Fruit fly (Drosophila melanogaster): ENCODE data around the gene Obp99b.

The Obp99b gene

dm6 chr3R:29757681-29758080 lies 41.0 kb upstream of the Obp99b start:
- TF ChIP-seq Dif (GFP tag; optimal IDR thresholded peaks at IDR 0.05; ENCODE audit: partially characterized antibody) (no peak), jim (GFP tag; optimal IDR thresholded peaks at IDR 0.05) (no peak), Hnf4 (GFP tag; optimal IDR thresholded peaks at IDR 0.05) (no peak), foxo (GFP tag; optimal IDR thresholded peaks at IDR 0.05) (peak in 1 of 2 experiments; percentile 3), woc (GFP tag; optimal IDR thresholded peaks at IDR 0.05) (peak; percentile 17), Myc (optimal IDR thresholded peaks at IDR 0.05) (peak; percentile 1), CrebA (GFP tag; optimal IDR thresholded peaks at IDR 0.05; ENCODE audit: borderline replicate concordance) (no peak)

dm6 chr3R:29757226-29757625 lies 40.5 kb upstream of the Obp99b start:
- TF ChIP-seq HLH106 (tag; optimal IDR thresholded peaks at IDR 0.05) (no peak), Rel (GFP tag; optimal IDR thresholded peaks at IDR 0.05) (no peak), Rel (tag; optimal IDR thresholded peaks at IDR 0.05) (peak; percentile 63), rgr (GFP tag; optimal IDR thresholded peaks at IDR 0.05) (peak; percentile 15), Sp1 (GFP tag; optimal IDR thresholded peaks at IDR 0.05) (no peak)

- TF ChIP-seq CG9705 (GFP tag; optimal IDR thresholded peaks at IDR 0.05) (no peak), OdsH (GFP tag; optimal IDR thresholded peaks at IDR 0.05) (no peak), brk (GFP tag; optimal IDR thresholded peaks at IDR 0.05) (no peak), rgr (GFP tag; optimal IDR thresholded peaks at IDR 0.05) (no peak), CrebA (GFP tag; optimal IDR thresholded peaks at IDR 0.05; ENCODE audit: borderline replicate concordance) (no peak), GATAd (GFP tag; optimal IDR thresholded peaks at IDR 0.05) (no peak), Myc (optimal IDR thresholded peaks at IDR 0.05) (no peak), woc (GFP tag; optimal IDR thresholded peaks at IDR 0.05) (no peak), fru (GFP tag; optimal IDR thresholded peaks at IDR 0.05) (no peak), foxo (GFP tag; optimal IDR thresholded peaks at IDR 0.05) (no peak), Rel (GFP tag; optimal IDR thresholded peaks at IDR 0.05) (no peak), Rel (tag; optimal IDR thresholded peaks at IDR 0.05) (no peak), Abd-B (GFP tag; optimal IDR thresholded peaks at IDR 0.05) (no peak), Dfd (GFP tag; optimal IDR thresholded peaks at IDR 0.05) (no peak), dl (GFP tag; optimal IDR thresholded peaks at IDR 0.05; ENCODE audit: insufficient read depth in 1 of 2, partially characterized antibody in 2 of 2) (no peak), tai (GFP tag; optimal IDR thresholded peaks at IDR 0.05) (no peak), Hnf4 (GFP tag; optimal IDR thresholded peaks at IDR 0.05) (no peak), psq (GFP tag; optimal IDR thresholded peaks at IDR 0.05) (no peak), CG32264 (GFP tag; optimal IDR thresholded peaks at IDR 0.05) (no peak)
These were observed 39.5 kb upstream of the Obp99b start for dm6 chr3R:29756153-29756552.

dm6 chr3R:29755248-29755647 lies 38.6 kb upstream of the Obp99b start:
- TF ChIP-seq Rel (GFP tag; optimal IDR thresholded peaks at IDR 0.05) (no peak), Rel (tag; optimal IDR thresholded peaks at IDR 0.05) (no peak), foxo (GFP tag; optimal IDR thresholded peaks at IDR 0.05) (peak in 1 of 2 experiments; percentile 1)

- peak; percentile 61 for TF ChIP-seq N (GFP tag; optimal IDR thresholded peaks at IDR 0.05)
- TF ChIP-seq Dfd (GFP tag; optimal IDR thresholded peaks at IDR 0.05) = no peak
These were observed 32.8 kb upstream of the Obp99b start for dm6 chr3R:29749304-29750066.

- TF ChIP-seq Hr78 (GFP tag; optimal IDR thresholded peaks at IDR 0.05) (no peak), psq (GFP tag; optimal IDR thresholded peaks at IDR 0.05) (peak; percentile 35), Rel (GFP tag; optimal IDR thresholded peaks at IDR 0.05) (no peak), Rel (tag; optimal IDR thresholded peaks at IDR 0.05) (peak; percentile 76), rgr (GFP tag; optimal IDR thresholded peaks at IDR 0.05) (peak; percentile 39), ey (GFP tag; optimal IDR thresholded peaks at IDR 0.05) (no peak), HLH106 (tag; optimal IDR thresholded peaks at IDR 0.05) (peak; percentile 61), Sp1 (GFP tag; optimal IDR thresholded peaks at IDR 0.05) (peak; percentile 38), Myc (optimal IDR thresholded peaks at IDR 0.05) (peak; percentile 30), CG9705 (GFP tag; optimal IDR thresholded peaks at IDR 0.05) (peak; percentile 10)
These were observed 32.1 kb upstream of the Obp99b start, which contains the start of the genes ATPsyngamma and yata for dm6 chr3R:29748591-29749303. ATPsyngamma (minus strand) TSS chr3R:29749163. yata (plus strand) TSS chr3R:29749219.

Measured in whole organism, wandering third instar larva.